Fruit fly (Drosophila melanogaster) whole organism, pupa: ENCODE data around the gene jvl.

Experiments
- CG10348 ChIP-seq: fragments of 200-800 bp; sonication (Bioruptor generic); IDR thresholded peaks from 2 replicates; pipeline ENCODE4 v1.3.6; 2022; ENCODE audit warnings: missing biosample characterization, missing genetic modification characterization
- CG12605 ChIP-seq: fragments of 200-800 bp; sonication (Bioruptor generic); IDR thresholded peaks from 2 replicates; pipeline ENCODE4 v1.3.6; 2022; ENCODE audit warnings: missing biosample characterization, missing genetic modification characterization
- CG13204 ChIP-seq: fragments of 200-800 bp; sonication (Bioruptor generic); optimal IDR thresholded peaks from 2 replicates; lab custom pipeline; 2018; ENCODE audit warnings: missing biosample characterization, mild to moderate bottlenecking, missing genetic modification characterization, moderate library complexity
- CG14655 ChIP-seq: fragments of 200-800 bp; sonication (Bioruptor generic); optimal IDR thresholded peaks from 3 replicates; lab custom pipeline; 2017; ENCODE audit warnings: mild to moderate bottlenecking, missing biosample characterization, missing genetic modification reagents, missing genetic modification characterization
- CG15710 ChIP-seq: fragments of 200-800 bp; sonication (Bioruptor generic); optimal IDR thresholded peaks from 2 replicates; lab custom pipeline; 2018; ENCODE audit warnings: missing biosample characterization, mild to moderate bottlenecking, missing genetic modification characterization, moderate library complexity
- CG17806 ChIP-seq: fragments of 200-800 bp; sonication (Bioruptor generic); optimal IDR thresholded peaks from 2 replicates; lab custom pipeline; 2018; ENCODE audit warnings: missing biosample characterization, mild to moderate bottlenecking, missing genetic modification characterization, moderate library complexity
- CG32121 ChIP-seq: fragments of 200-800 bp; sonication (Bioruptor generic); IDR thresholded peaks from 2 replicates; pipeline ENCODE4 v1.3.6; 2022; ENCODE audit warnings: missing biosample characterization, missing genetic modification characterization
- CG34367 ChIP-seq: fragments of 200-800 bp; sonication (Bioruptor generic); optimal IDR thresholded peaks from 2 replicates; lab custom pipeline; 2018; ENCODE audit warnings: missing biosample characterization, mild to moderate bottlenecking, missing genetic modification characterization
- CG4496 ChIP-seq: fragments of 200-800 bp; sonication (Bioruptor generic); IDR thresholded peaks from 3 replicates; pipeline ENCODE4 v1.3.6; 2022; ENCODE audit warnings: missing biosample characterization, missing genetic modification characterization
- CG8159 ChIP-seq: fragments of 200-800 bp; sonication (Bioruptor generic); optimal IDR thresholded peaks from 3 replicates; lab custom pipeline; 2018; ENCODE audit warnings: missing biosample characterization, mild to moderate bottlenecking, missing genetic modification characterization, moderate library complexity
- CG8301 ChIP-seq: fragments of 200-800 bp; sonication (Bioruptor generic); optimal IDR thresholded peaks from 2 replicates; lab custom pipeline; 2018; ENCODE audit warnings: missing biosample characterization, mild to moderate bottlenecking, missing genetic modification characterization
- CG9948 ChIP-seq: fragments of 200-800 bp; sonication (Bioruptor generic); optimal IDR thresholded peaks from 2 replicates; lab custom pipeline; 2018; ENCODE audit warnings: missing biosample characterization, mild to moderate bottlenecking, missing genetic modification characterization, moderate library complexity
- D1 ChIP-seq: fragments of 200-800 bp; sonication (Bioruptor generic); optimal IDR thresholded peaks from 2 replicates; lab custom pipeline; 2018; ENCODE audit warnings: missing biosample characterization, mild to moderate bottlenecking, missing genetic modification characterization, moderate library complexity
- EcR ChIP-seq: fragments of 200-800 bp; sonication (Bioruptor generic); optimal IDR thresholded peaks from 3 replicates; lab custom pipeline; 2019; ENCODE audit warnings: missing biosample characterization, missing genetic modification characterization, mild to moderate bottlenecking, moderate library complexity, missing genetic modification reagents
- Ets98B ChIP-seq: fragments of 200-800 bp; sonication (Bioruptor generic); IDR thresholded peaks from 2 replicates; pipeline ENCODE4 v1.3.6; 2022; ENCODE audit warnings: missing biosample characterization, missing genetic modification characterization
- Pif1A ChIP-seq: fragments of 200-800 bp; sonication (Bioruptor generic); optimal IDR thresholded peaks from 3 replicates; lab custom pipeline; 2016; ENCODE audit warnings: missing biosample characterization, missing genetic modification characterization
- Pif1B ChIP-seq: fragments of 200-800 bp; sonication (Bioruptor generic); optimal IDR thresholded peaks from 3 replicates; lab custom pipeline; 2016; ENCODE audit warnings: missing biosample characterization, missing genetic modification characterization
- Snoo ChIP-seq: fragments of 200-800 bp; sonication (Bioruptor generic); optimal IDR thresholded peaks from 3 replicates; lab custom pipeline; 2017; ENCODE audit warnings: missing biosample characterization, mild to moderate bottlenecking, missing genetic modification characterization, inconsistent platforms
- fd96Ca ChIP-seq: fragments of 200-800 bp; sonication (Bioruptor generic); IDR thresholded peaks from 3 replicates; pipeline ENCODE4 v1.3.6; 2022; ENCODE audit warnings: missing biosample characterization, missing genetic modification characterization
- gl ChIP-seq: fragments of 200-800 bp; sonication (Bioruptor generic); optimal IDR thresholded peaks from 2 replicates; lab custom pipeline; 2018; ENCODE audit warnings: missing biosample characterization, mild to moderate bottlenecking, missing genetic modification characterization
- rn ChIP-seq: fragments of 200-800 bp; sonication (Bioruptor generic); IDR thresholded peaks from 2 replicates; pipeline ENCODE4 v1.3.6; 2022; ENCODE audit warnings: missing biosample characterization, missing genetic modification characterization

jvl gene

dm6 chr3R:14744339-14745129, 3.2 kb downstream of the jvl start:
- peak; percentile 15 for TF ChIP-seq Snoo (tag; lab: Kevin White, UChicago)
- no peak for TF ChIP-seq CG34367 (tag; lab: Kevin White, UChicago)

DNA sequence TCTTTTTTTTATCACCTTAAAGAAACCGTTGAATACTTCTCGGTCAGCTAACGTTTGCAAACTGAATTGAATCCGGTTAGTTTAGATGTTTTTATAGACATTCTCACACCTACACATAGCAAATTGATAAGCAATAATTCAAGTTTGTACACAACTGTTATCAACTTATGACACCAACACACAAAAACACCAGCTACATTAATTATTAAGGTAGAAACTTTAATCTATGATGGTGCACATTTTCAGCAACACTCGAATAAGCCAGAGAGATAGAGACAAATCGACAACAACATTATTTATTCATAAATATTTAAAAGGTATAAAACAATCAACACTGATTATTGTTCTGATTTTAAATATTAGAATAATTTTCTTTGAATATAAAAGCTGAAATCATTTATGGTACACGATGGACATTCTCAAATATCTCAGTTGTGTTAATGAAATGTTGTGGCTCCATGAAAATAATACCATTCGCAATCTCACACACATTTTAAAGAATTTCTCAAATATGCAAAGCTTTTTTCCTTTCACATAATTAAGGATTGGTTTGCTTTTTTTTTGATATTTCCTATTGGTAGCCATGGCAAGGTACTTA, 6.0 kb downstream of the jvl start:
- TF ChIP-seq CG10348 (GFP tag; lab: Robert Waterston, UW), result no peak
- TF ChIP-seq CG12605 (GFP tag; lab: Robert Waterston, UW), result no peak
- no peak for TF ChIP-seq CG8159
- no peak for TF ChIP-seq Pif1B (GFP tag; lab: Kevin White, UChicago)
- TF ChIP-seq CG15710, result no peak
- TF ChIP-seq D1 (tag; lab: Kevin White, UChicago), result no peak
- TF ChIP-seq gl (tag; lab: Kevin White, UChicago), result no peak
- no peak for TF ChIP-seq CG17806 (tag; lab: Kevin White, UChicago)

dm6 chr3R:14747915-14748314, 6.5 kb downstream of the jvl start:
- TF ChIP-seq gl (tag; lab: Kevin White, UChicago) (no peak), EcR (peak; percentile 38), Snoo (tag; lab: Kevin White, UChicago) (no peak), CG32121 (GFP tag; lab: Robert Waterston, UW) (no peak), CG4496 (GFP tag; lab: Robert Waterston, UW) (0 out of 3 replicates have a peak, but pooled peaks have one; percentile 9), CG34367 (tag; lab: Kevin White, UChicago) (no peak)

dm6 chr3R:14748323-14749076, 7.1 kb downstream of the jvl start:
- no peak for TF ChIP-seq rn (GFP tag; lab: Robert Waterston, UW)
- TF ChIP-seq CG8301 (tag; lab: Kevin White, UChicago), result peak; percentile 28
- peak; percentile 15 for TF ChIP-seq CG14655 (GFP tag; lab: Kevin White, UChicago)

dm6 chr3R:14749077-14749798, 7.9 kb downstream of the jvl start:
- peak; percentile 77 for TF ChIP-seq gl (tag; lab: Kevin White, UChicago)
- peak; percentile 70 for TF ChIP-seq Pif1A
- peak; percentile 50 for TF ChIP-seq Snoo (tag; lab: Kevin White, UChicago)
- peak; percentile 59; the same call in 1 of the 2 replicates for TF ChIP-seq CG12605 (GFP tag; lab: Robert Waterston, UW)
- peak; percentile 69 for TF ChIP-seq Pif1B (GFP tag; lab: Kevin White, UChicago)
- peak; percentile 47 for TF ChIP-seq CG13204 (GFP tag; lab: Kevin White, UChicago)
- peak; percentile 20 for TF ChIP-seq CG14655 (GFP tag; lab: Kevin White, UChicago)
- TF ChIP-seq CG34367 (tag; lab: Kevin White, UChicago), result peak; percentile 62
- TF ChIP-seq Ets98B (GFP tag; lab: Robert Waterston, UW), result peak; percentile 65; the same call in 1 of the 2 replicates
- TF ChIP-seq CG9948 (tag; lab: Kevin White, UChicago), result peak; percentile 36
- TF ChIP-seq CG10348 (GFP tag; lab: Robert Waterston, UW), result no peak
- TF ChIP-seq CG8301 (tag; lab: Kevin White, UChicago), result no peak
- TF ChIP-seq D1 (tag; lab: Kevin White, UChicago), result peak; percentile 32
- TF ChIP-seq CG8159, result peak; percentile 53
- TF ChIP-seq rn (GFP tag; lab: Robert Waterston, UW), result no peak
- peak; percentile 83 for TF ChIP-seq EcR
- TF ChIP-seq CG17806 (tag; lab: Kevin White, UChicago), result peak; percentile 37
- peak; percentile 82 for TF ChIP-seq CG4496 (GFP tag; lab: Robert Waterston, UW)
- peak; percentile 60 for TF ChIP-seq CG15710
- no peak for TF ChIP-seq fd96Ca (GFP tag; lab: Robert Waterston, UW)
- peak; percentile 53; the same call in 1 of the 2 replicates for TF ChIP-seq CG32121 (GFP tag; lab: Robert Waterston, UW)
- TF ChIP-seq, all 21 proteins: peak for 17

DNA sequence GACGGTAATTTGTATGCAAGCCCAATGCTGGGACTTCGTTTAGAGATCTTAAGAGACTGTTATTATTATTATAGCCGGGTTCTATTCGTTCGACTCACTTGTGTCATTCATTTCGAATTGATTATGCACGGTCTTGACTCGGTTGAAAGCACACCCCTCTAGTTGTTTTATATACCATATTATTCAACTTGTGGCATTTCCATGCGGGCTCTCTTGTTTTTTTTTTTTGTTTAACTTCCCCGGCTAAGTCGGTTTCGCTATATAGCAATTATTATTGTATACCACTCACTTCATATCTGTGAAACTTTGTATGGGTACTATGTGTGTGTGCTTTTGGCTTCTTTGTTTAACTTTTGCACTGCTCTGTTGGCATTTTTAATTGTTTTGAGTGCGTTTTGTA, 9.6 kb downstream of the jvl start, which contains the start of gene smp-30:
Gene smp-30 (minus strand): TSS at position 224 of the 400 bp plus-strand sequence.
- TF ChIP-seq CG34367 (tag; lab: Kevin White, UChicago), result no peak
- TF ChIP-seq CG8159, result no peak
- no peak for TF ChIP-seq CG8301 (tag; lab: Kevin White, UChicago)
- no peak for TF ChIP-seq CG4496 (GFP tag; lab: Robert Waterston, UW)
